Fruit fly (Drosophila melanogaster) whole organism: ENCODE results near the gene Usp32.

ENCODE experiments used
- CG8478 ChIP-seq: fragments of >200 bp; optimal IDR thresholded peaks from 2 replicates; lab custom pipeline; 2018; ENCODE audit warnings: inconsistent platforms
- Dll ChIP-seq: fragments of >200 bp; optimal IDR thresholded peaks from 2 replicates; lab custom pipeline; 2017
- EcR ChIP-seq, 2 experiments: fragments of >200 bp; optimal IDR thresholded peaks; 2 replicates each; lab custom pipeline; 2017; ENCODE audit warnings: missing biosample characterization in 2 of 2, missing genetic modification characterization in 2 of 2, missing genetic modification reagents in 2 of 2
- pan ChIP-seq: fragments of >200 bp; optimal IDR thresholded peaks from 2 replicates; lab custom pipeline; 2017
- psq ChIP-seq: fragments of >200 bp; optimal IDR thresholded peaks from 2 replicates; lab custom pipeline; 2017
- usp ChIP-seq: fragments of >200 bp; optimal IDR thresholded peaks from 2 replicates; lab custom pipeline; 2017; ENCODE audit warnings: missing biosample characterization, missing genetic modification characterization, mixed read lengths

Usp32 gene

dm6 chr3L:19899308-19899927, 28.5 kb downstream of the Usp32 start:
- TF ChIP-seq EcR (GFP tag; optimal IDR thresholded peaks at IDR 0.05; lab: Kevin White, UChicago): no peak
- TF ChIP-seq psq (lab: Kevin White, UChicago): no peak
- TF ChIP-seq usp (GFP tag; lab: Kevin White, UChicago): no peak

- no peak for TF ChIP-seq pan
- TF ChIP-seq Dll: no peak
- TF ChIP-seq psq (lab: Kevin White, UChicago): no peak
Measured at dm6 chr3L:19900184-19901089, 29.5 kb downstream of the Usp32 start.

dm6 chr3L:19901486-19902255, 30.7 kb downstream of the Usp32 start:
- no peak for TF ChIP-seq CG8478 (lab: Kevin White, UChicago)
- no peak for TF ChIP-seq pan
- TF ChIP-seq EcR (GFP tag; optimal IDR thresholded peaks at IDR 0.05; lab: Kevin White, UChicago): no peak
- TF ChIP-seq Dll: no peak
- TF ChIP-seq psq (lab: Kevin White, UChicago): no peak
- no peak for TF ChIP-seq usp (GFP tag; lab: Kevin White, UChicago)

dm6 chr3L:19902560-19903399, 31.8 kb downstream of the Usp32 start:
- TF ChIP-seq usp (GFP tag; lab: Kevin White, UChicago) (no peak), psq (lab: Kevin White, UChicago) (no peak), Dll (no peak), pan (no peak), EcR (GFP tag; optimal IDR thresholded peaks at IDR 0.05; lab: Kevin White, UChicago) (no peak), CG8478 (lab: Kevin White, UChicago) (no peak)

- no peak for TF ChIP-seq Dll
- no peak for TF ChIP-seq CG8478 (lab: Kevin White, UChicago)
- no peak for TF ChIP-seq psq (lab: Kevin White, UChicago)
- TF ChIP-seq pan: no peak
- TF ChIP-seq EcR (GFP tag; optimal IDR thresholded peaks at IDR 0.05; lab: Kevin White, UChicago): no peak
- no peak for TF ChIP-seq usp (GFP tag; lab: Kevin White, UChicago)
Measured at dm6 chr3L:19903400-19903846, 32.5 kb downstream of the Usp32 start.

- TF ChIP-seq psq (lab: Kevin White, UChicago) (no peak), Dll (no peak), CG8478 (lab: Kevin White, UChicago) (no peak), pan (no peak), EcR (GFP tag; optimal IDR thresholded peaks at IDR 0.05; lab: Kevin White, UChicago) (no peak), usp (GFP tag; lab: Kevin White, UChicago) (no peak)
Measured at dm6 chr3L:19904411-19905135, 33.6 kb downstream of the Usp32 start.

- TF ChIP-seq EcR (GFP tag; optimal IDR thresholded peaks at IDR 0.05; lab: Kevin White, UChicago) (no peak), usp (GFP tag; lab: Kevin White, UChicago) (no peak), Dll (no peak), pan (no peak), CG8478 (lab: Kevin White, UChicago) (no peak), psq (lab: Kevin White, UChicago) (no peak)
Measured at dm6 chr3L:19905427-19905826, 34.5 kb downstream of the Usp32 start.

- no peak for TF ChIP-seq pan
- no peak for TF ChIP-seq usp (GFP tag; lab: Kevin White, UChicago)
- no peak for TF ChIP-seq EcR (GFP tag; optimal IDR thresholded peaks at IDR 0.05; lab: Kevin White, UChicago)
- TF ChIP-seq psq (lab: Kevin White, UChicago): no peak
- TF ChIP-seq Dll: no peak
- no peak for TF ChIP-seq CG8478 (lab: Kevin White, UChicago)
Measured at dm6 chr3L:19906148-19906752, 35.3 kb downstream of the Usp32 start.

dm6 chr3L:19906780-19907705, 36.1 kb downstream of the Usp32 start:
- TF ChIP-seq CG8478 (lab: Kevin White, UChicago) (peak; percentile 37), pan (no peak), usp (GFP tag; lab: Kevin White, UChicago) (no peak)
